Worm (Caenorhabditis elegans): ENCODE data around the gene R04B5.7.

DNA sequence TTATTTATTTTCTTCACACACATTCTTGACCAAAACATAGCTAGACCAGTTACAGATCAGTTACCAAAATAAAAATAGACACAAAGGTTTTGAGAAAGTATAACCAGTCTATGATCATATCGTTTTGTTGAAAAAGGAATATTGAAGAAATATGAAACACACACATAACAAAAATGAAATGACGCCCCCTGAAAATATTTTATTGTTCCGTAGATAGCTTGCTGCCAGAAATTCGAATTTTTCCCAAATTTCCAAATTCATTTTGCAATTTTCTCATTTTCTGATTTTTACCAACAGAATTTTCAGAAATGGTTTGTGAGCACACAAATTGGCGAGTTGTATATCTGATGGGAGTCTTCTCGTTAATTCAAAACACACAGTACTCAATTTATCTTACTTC, 14.9 kb downstream of the R04B5.7 start, which contains the start of gene F57A8.7:
- TF ChIP-seq lsy-2 (tag; optimal IDR thresholded peaks at IDR 0.05) (no peak), lin-39 (tag; optimal IDR thresholded peaks at IDR 0.05) (no peak), ceh-82 (tag; optimal IDR thresholded peaks at IDR 0.05) (no peak), ama-1 (optimal IDR thresholded peaks at IDR 0.05) (no peak), nhr-237 (tag; optimal IDR thresholded peaks at IDR 0.05) (no peak), unc-39 (tag; optimal IDR thresholded peaks at IDR 0.05) (no peak), nhr-102 (tag; optimal IDR thresholded peaks at IDR 0.05) (no peak), ceh-20 (GFP tag; IDR thresholded peaks at IDR 0.05) (no peak), nhr-11 (tag; optimal IDR thresholded peaks at IDR 0.05) (no peak), F44E2.7 (GFP tag; IDR thresholded peaks at IDR 0.05) (no peak), hlh-11 (tag; optimal IDR thresholded peaks at IDR 0.05) (no peak), lin-15B (tag; optimal IDR thresholded peaks at IDR 0.05) (no peak), dve-1 (tag; optimal IDR thresholded peaks at IDR 0.05; ENCODE audit: insufficient read depth) (no peak), aly-2 (tag; optimal IDR thresholded peaks at IDR 0.05) (no peak)

All from whole organism, L4 larva.